Worm (Caenorhabditis elegans) whole organism, early embryonic: ENCODE measurements around the gene C17E7.13.

Experiments used
- F13C5.2 ChIP-seq: sonication (generic microtip); optimal IDR thresholded peaks from 2 replicates; lab custom pipeline; 2017; ENCODE audit warnings: mild to moderate bottlenecking, missing genetic modification characterization, inconsistent platforms, missing compliant biosample characterization
- ama-1 ChIP-seq: fragments of 150-350 bp; optimal IDR thresholded peaks from 2 replicates; lab custom pipeline; 2014
- ets-7 ChIP-seq: sonication (generic microtip); optimal IDR thresholded peaks from 2 replicates; lab custom pipeline; 2016; ENCODE audit warnings: missing genotype, missing genetic modification characterization, missing compliant biosample characterization
- flt-1 ChIP-seq: fragments of 200-800 bp; sonication (Bioruptor generic); IDR thresholded peaks from 2 replicates; pipeline ENCODE4 v1.3.6; 2022; ENCODE audit warnings: missing genetic modification characterization, missing compliant biosample characterization
- sea-1 ChIP-seq: fragments of 200-800 bp; sonication (Bioruptor generic); conservative IDR thresholded peaks from 2 replicates; pipeline ENCODE4 v1.3.6; 2022; ENCODE audit warnings: missing genetic modification characterization, missing compliant biosample characterization

DNA sequence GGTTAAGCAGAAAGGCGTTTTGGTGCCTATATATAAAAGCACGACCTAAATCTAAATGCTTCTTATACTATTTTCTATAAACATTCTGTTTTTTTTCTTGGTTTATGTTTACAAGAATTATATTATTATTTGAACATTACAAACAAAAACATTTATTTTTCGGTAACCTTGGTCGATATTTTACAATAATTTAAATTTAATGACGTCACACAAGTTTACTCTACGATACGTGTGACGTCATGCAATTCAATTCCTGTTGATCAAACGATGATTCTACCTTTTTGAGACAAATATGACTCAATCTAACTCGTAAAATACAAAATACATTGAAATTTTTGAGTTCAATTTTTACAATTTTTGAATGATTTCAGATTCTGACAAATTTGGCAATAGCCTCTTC lies 6.9 kb upstream of the C17E7.13 start:
- TF ChIP-seq ets-7 (tag; lab: Kevin White, UChicago), result no peak
- TF ChIP-seq F13C5.2 (tag; lab: Kevin White, UChicago), result no peak
- no peak for TF ChIP-seq sea-1 (GFP tag; lab: Robert Waterston, UW)
- no peak for TF ChIP-seq flt-1
- TF ChIP-seq ama-1 (lab: Kevin White, UChicago), result no peak
